Worm (Caenorhabditis elegans) whole organism, early embryonic: ENCODE results near the gene sre-11.

Experiments used
- B0310.2 ChIP-seq: sonication (generic microtip); optimal IDR thresholded peaks from 2 replicates; lab custom pipeline; 2016; ENCODE audit warnings: mild to moderate bottlenecking, missing genetic modification characterization, missing compliant biosample characterization
- F13C5.2 ChIP-seq: sonication (generic microtip); optimal IDR thresholded peaks from 2 replicates; lab custom pipeline; 2017; ENCODE audit warnings: mild to moderate bottlenecking, missing genetic modification characterization, inconsistent platforms, missing compliant biosample characterization
- aly-1 ChIP-seq: sonication (generic microtip); optimal IDR thresholded peaks from 2 replicates; lab custom pipeline; 2016; ENCODE audit warnings: missing genetic modification characterization, missing compliant biosample characterization
- ama-1 ChIP-seq: fragments of 150-350 bp; optimal IDR thresholded peaks from 2 replicates; lab custom pipeline; 2014
- ceh-13 ChIP-seq: fragments of 200-800 bp; sonication (Bioruptor generic); optimal IDR thresholded peaks from 2 replicates; lab custom pipeline; 2018; ENCODE audit warnings: mild to moderate bottlenecking, missing genetic modification characterization, missing compliant biosample characterization
- ceh-36 ChIP-seq: sonication (generic microtip); optimal IDR thresholded peaks from 2 replicates; lab custom pipeline; 2016; ENCODE audit warnings: missing genetic modification characterization, inconsistent platforms, missing compliant biosample characterization
- ets-7 ChIP-seq: sonication (generic microtip); optimal IDR thresholded peaks from 2 replicates; lab custom pipeline; 2016; ENCODE audit warnings: missing genotype, missing genetic modification characterization, missing compliant biosample characterization
- flt-1 ChIP-seq: fragments of 200-800 bp; sonication (Bioruptor generic); IDR thresholded peaks from 2 replicates; pipeline ENCODE4 v1.3.6; 2022; ENCODE audit warnings: missing genetic modification characterization, missing compliant biosample characterization
- hmbx-1 ChIP-seq: sonication (generic microtip); optimal IDR thresholded peaks from 2 replicates; lab custom pipeline; 2016; ENCODE audit warnings: mild to moderate bottlenecking, missing genetic modification characterization, missing compliant biosample characterization
- hmg-4 ChIP-seq: fragments of 200-800 bp; sonication (Bioruptor generic); optimal IDR thresholded peaks from 2 replicates; lab custom pipeline; 2018; ENCODE audit warnings: mild to moderate bottlenecking, missing genetic modification characterization, missing compliant biosample characterization
- hnd-1 ChIP-seq: sonication (generic microtip); optimal IDR thresholded peaks from 2 replicates; lab custom pipeline; 2016; ENCODE audit warnings: missing genetic modification characterization, missing compliant biosample characterization
- pes-1 ChIP-seq: fragments of 200-800 bp; sonication (Bioruptor generic); IDR thresholded peaks from 2 replicates; pipeline ENCODE4 v1.3.6; 2022; ENCODE audit warnings: missing genetic modification reagents, missing genetic modification characterization, missing compliant biosample characterization
- scrt-1 ChIP-seq: fragments of 200-800 bp; sonication (Bioruptor generic); IDR thresholded peaks from 2 replicates; pipeline ENCODE4 v1.3.6; 2022; ENCODE audit warnings: missing genetic modification characterization, missing compliant biosample characterization
- sea-1 ChIP-seq: fragments of 200-800 bp; sonication (Bioruptor generic); conservative IDR thresholded peaks from 2 replicates; pipeline ENCODE4 v1.3.6; 2022; ENCODE audit warnings: missing genetic modification characterization, missing compliant biosample characterization
- tbx-11 ChIP-seq: fragments of 200-800 bp; sonication (Bioruptor generic); IDR thresholded peaks from 2 replicates; pipeline ENCODE4 v1.3.6; 2022; ENCODE audit warnings: missing genetic modification characterization, missing compliant biosample characterization
- tbx-37 ChIP-seq: fragments of 200-800 bp; sonication (Bioruptor generic); conservative IDR thresholded peaks from 2 replicates; pipeline ENCODE4 v1.3.6; 2022; ENCODE audit warnings: missing genetic modification reagents, missing genetic modification characterization, missing compliant biosample characterization
- tra-4 ChIP-seq: sonication (generic microtip); optimal IDR thresholded peaks from 2 replicates; lab custom pipeline; 2017; ENCODE audit warnings: missing genetic modification characterization, missing compliant biosample characterization

Gene sre-11

DNA sequence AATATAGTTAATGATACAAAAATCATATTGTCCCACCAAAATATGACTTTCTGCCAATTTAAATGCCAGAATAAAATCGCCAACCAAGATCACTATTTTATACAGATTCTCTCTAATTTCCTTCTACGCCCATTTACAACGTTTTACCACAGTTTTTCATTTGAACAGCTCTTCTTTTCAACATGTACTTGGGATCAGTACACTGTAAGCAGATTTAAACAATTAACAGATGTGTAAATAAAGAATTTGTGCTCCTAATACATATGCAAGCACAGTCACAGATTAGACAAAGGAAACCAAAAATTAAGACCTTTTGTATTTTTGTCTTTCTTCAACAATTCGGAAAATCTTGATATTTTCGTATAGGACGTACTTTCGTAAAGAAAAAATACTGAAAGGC lies 40.3 kb downstream of the sre-11 start, which contains the start of gene F07C4.11:
TSS of gene F07C4.11 (minus strand) at position 101 of the 400 bp plus-strand sequence.
- TF ChIP-seq tbx-11 (no peak), sea-1 (no peak), ceh-36 (tag; lab: Kevin White, UChicago) (no peak), aly-1 (tag; lab: Kevin White, UChicago) (no peak), scrt-1 (GFP tag; lab: Robert Waterston, UW) (no peak), hmbx-1 (no peak), hnd-1 (tag; lab: Kevin White, UChicago) (no peak), ama-1 (lab: Kevin White, UChicago) (no peak), F13C5.2 (tag; lab: Kevin White, UChicago) (no peak), tbx-37 (no peak), B0310.2 (tag; lab: Kevin White, UChicago) (no peak), ceh-13 (GFP tag; lab: Kevin White, UChicago) (no peak), pes-1 (GFP tag; lab: Robert Waterston, UW) (no peak), tra-4 (tag; lab: Kevin White, UChicago) (no peak), hmg-4 (GFP tag; lab: Kevin White, UChicago) (no peak), ets-7 (tag; lab: Kevin White, UChicago) (no peak), flt-1 (no peak)

- TF ChIP-seq tbx-37 = no peak
Observed at ce11 chrV:7641718-7642117, 42.0 kb downstream of the sre-11 start.

DNA sequence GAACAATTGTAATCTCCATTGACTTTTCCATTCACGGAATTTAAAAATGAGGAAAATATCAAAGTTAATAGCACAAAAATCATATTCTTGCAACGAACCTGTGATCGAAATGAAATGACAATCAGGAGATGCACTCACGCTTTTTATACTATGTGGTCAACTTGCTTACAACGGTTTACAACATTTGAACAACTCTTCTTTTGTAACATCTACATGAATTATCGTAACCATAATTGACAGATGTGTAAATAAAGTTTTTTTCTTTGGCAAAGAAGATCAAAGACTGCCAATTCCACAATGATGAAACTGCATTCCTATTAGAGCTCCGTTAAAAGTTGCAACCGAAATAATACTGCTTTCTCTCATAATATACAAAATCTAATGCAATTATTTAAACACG lies 44.0 kb downstream of the sre-11 start, which contains the start of gene F07C4.10:
TSS of gene F07C4.10 (minus strand) at position 101 of the 400 bp plus-strand sequence.
- TF ChIP-seq scrt-1 (GFP tag; lab: Robert Waterston, UW) (no peak), ceh-13 (GFP tag; lab: Kevin White, UChicago) (no peak), ceh-36 (tag; lab: Kevin White, UChicago) (no peak), hmg-4 (GFP tag; lab: Kevin White, UChicago) (no peak)

DNA sequence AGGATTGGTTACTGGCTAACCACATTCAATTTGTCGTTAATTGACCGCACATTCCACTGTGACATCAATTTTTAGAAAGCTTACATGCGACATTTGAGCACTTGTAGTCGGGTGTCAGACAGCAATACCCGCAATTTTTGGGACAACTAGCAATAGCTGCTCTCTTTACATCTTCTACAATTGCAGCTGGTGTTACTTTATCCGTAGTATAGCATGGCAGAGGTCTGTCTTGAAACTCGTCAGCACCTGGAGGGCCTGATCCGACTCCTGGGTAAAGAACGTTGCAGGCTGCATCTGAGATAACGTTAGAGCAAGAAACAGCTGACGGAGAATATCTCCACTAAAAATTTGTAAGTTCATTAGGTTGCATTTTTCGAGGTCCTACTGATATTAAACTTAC lies 44.4 kb downstream of the sre-11 start:
- TF ChIP-seq F13C5.2 (tag; lab: Kevin White, UChicago) = no peak
- no peak for TF ChIP-seq ceh-13 (GFP tag; lab: Kevin White, UChicago)
- no peak for TF ChIP-seq aly-1 (tag; lab: Kevin White, UChicago)

DNA sequence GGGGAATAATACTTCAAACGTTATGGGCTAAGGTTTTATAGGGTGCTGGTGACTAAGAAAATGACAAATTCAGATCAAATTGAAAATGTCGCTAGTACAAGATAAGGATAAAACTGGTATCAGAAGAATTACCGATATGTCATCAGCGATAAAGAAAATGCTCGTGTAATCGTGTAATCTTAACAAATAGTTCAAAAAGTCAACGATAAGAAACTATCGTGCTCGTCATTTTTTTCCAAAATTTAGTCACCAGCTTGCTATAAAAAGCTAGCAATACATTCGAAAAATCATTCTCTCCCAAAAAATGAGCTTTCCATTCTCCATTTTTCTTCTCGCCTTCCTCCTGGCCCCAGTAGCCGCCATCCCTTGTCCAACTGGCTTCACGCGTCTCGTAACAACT lies 46.0 kb downstream of the sre-11 start, which contains the start of gene clec-45:
TSS of gene clec-45 (plus strand) at position 301 of the 400 bp plus-strand sequence.
- TF ChIP-seq tbx-37 = no peak
- no peak for TF ChIP-seq flt-1
- no peak for TF ChIP-seq aly-1 (tag; lab: Kevin White, UChicago)
- no peak for TF ChIP-seq tra-4 (tag; lab: Kevin White, UChicago)
- no peak for TF ChIP-seq ceh-36 (tag; lab: Kevin White, UChicago)
- TF ChIP-seq hmg-4 (GFP tag; lab: Kevin White, UChicago) = no peak
- no peak for TF ChIP-seq tbx-11
- TF ChIP-seq B0310.2 (tag; lab: Kevin White, UChicago) = no peak
- TF ChIP-seq sea-1 = no peak
- no peak for TF ChIP-seq pes-1 (GFP tag; lab: Robert Waterston, UW)
- TF ChIP-seq ama-1 (lab: Kevin White, UChicago) = no peak
- TF ChIP-seq ets-7 (tag; lab: Kevin White, UChicago) = no peak
- no peak for TF ChIP-seq hnd-1 (tag; lab: Kevin White, UChicago)
- TF ChIP-seq F13C5.2 (tag; lab: Kevin White, UChicago) = no peak
- no peak for TF ChIP-seq hmbx-1

ce11 chrV:7635469-7635868 lies 48.3 kb downstream of the sre-11 start, which contains the start of gene srd-29:
Gene srd-29 (plus strand): TSS chrV:7635769.
- no peak for TF ChIP-seq aly-1 (tag; lab: Kevin White, UChicago)

- TF ChIP-seq tbx-11 = no peak
- no peak for TF ChIP-seq hmg-4 (GFP tag; lab: Kevin White, UChicago)
- no peak for TF ChIP-seq ceh-36 (tag; lab: Kevin White, UChicago)
- no peak for TF ChIP-seq scrt-1 (GFP tag; lab: Robert Waterston, UW)
- no peak for TF ChIP-seq ets-7 (tag; lab: Kevin White, UChicago)
- no peak for TF ChIP-seq pes-1 (GFP tag; lab: Robert Waterston, UW)
- no peak for TF ChIP-seq flt-1
- TF ChIP-seq aly-1 (tag; lab: Kevin White, UChicago) = no peak
- no peak for TF ChIP-seq tra-4 (tag; lab: Kevin White, UChicago)
- no peak for TF ChIP-seq ama-1 (lab: Kevin White, UChicago)
- TF ChIP-seq F13C5.2 (tag; lab: Kevin White, UChicago) = no peak
Observed at ce11 chrV:7634657-7635056, 49.1 kb downstream of the sre-11 start, which contains the start of gene srd-31. Gene srd-31 (minus strand): TSS chrV:7634757.
